Worm (Caenorhabditis elegans) whole organism, L4 larva: ENCODE results near the gene Y61A9LA.4.

Source experiments
- F10B5.3 ChIP-seq: sonication (generic microtip); optimal IDR thresholded peaks from 2 replicates; lab custom pipeline; 2016; ENCODE audit warnings: mild to moderate bottlenecking, missing genetic modification characterization, missing compliant biosample characterization
- ceh-82 ChIP-seq: sonication (generic microtip); optimal IDR thresholded peaks from 2 replicates; lab custom pipeline; 2017; ENCODE audit warnings: missing biosample characterization, missing genetic modification characterization
- daf-16 ChIP-seq, 3 experiments: sonication (generic microtip); optimal IDR thresholded peaks; 2 replicates each; lab custom pipeline; 2016 to 2017; ENCODE audit warnings: missing genetic modification characterization in 3 of 3, missing genetic modification reagents in 3 of 3, mild to moderate bottlenecking in 2 of 3, missing compliant biosample characterization in 2 of 3, missing biosample characterization in 1 of 3, moderate library complexity in 1 of 3
- egl-27 ChIP-seq: sonication (generic microtip); optimal IDR thresholded peaks from 3 replicates; lab custom pipeline; 2017; ENCODE audit warnings: missing biosample characterization, missing genetic modification reagents, missing genetic modification characterization
- lin-29 ChIP-seq: fragments of 200-800 bp; sonication (Bioruptor generic); IDR thresholded peaks from 2 replicates; pipeline ENCODE4 v1.3.6; 2022; ENCODE audit warnings: missing genetic modification reagents, missing genetic modification characterization, missing compliant biosample characterization
- lin-39 ChIP-seq: fragments of 150-350 bp; optimal IDR thresholded peaks from 2 replicates; lab custom pipeline; 2014; ENCODE audit warnings: missing biosample characterization, missing genetic modification reagents, missing genetic modification characterization
- lir-3 ChIP-seq: sonication (generic microtip); optimal IDR thresholded peaks from 2 replicates; lab custom pipeline; 2016; ENCODE audit warnings: mild to moderate bottlenecking, missing genetic modification characterization, missing compliant biosample characterization
- madf-5 ChIP-seq, 2 experiments: fragments of 200-800 bp; sonication (Bioruptor generic); IDR thresholded peaks; 2 replicates each; pipeline ENCODE4 v1.3.6; 2022; ENCODE audit warnings: missing compliant biosample characterization in 2 of 2, missing genetic modification characterization in 2 of 2
- mep-1 ChIP-seq: fragments of 150-350 bp; sonication (generic microtip); optimal IDR thresholded peaks from 3 replicates; lab custom pipeline; 2014; ENCODE audit warnings: missing biosample characterization, missing genetic modification characterization
- nhr-25 ChIP-seq: sonication (generic microtip); optimal IDR thresholded peaks from 2 replicates; lab custom pipeline; 2017; ENCODE audit warnings: missing genetic modification characterization, mild to moderate bottlenecking, missing compliant biosample characterization, antibody characterized with exemption, moderate library complexity, borderline replicate concordance; ENCODE audit not compliant: insufficient read depth
- snpc-4 ChIP-seq: fragments of 150-350 bp; optimal IDR thresholded peaks from 2 replicates; lab custom pipeline; 2014; ENCODE audit warnings: missing biosample characterization, missing genetic modification characterization
- unc-130 ChIP-seq: sonication (generic microtip); optimal IDR thresholded peaks from 2 replicates; lab custom pipeline; 2016; ENCODE audit warnings: missing genetic modification reagents, missing genetic modification characterization, missing compliant biosample characterization
- zip-11 ChIP-seq: fragments of 200-800 bp; sonication (Bioruptor generic); IDR thresholded peaks from 2 replicates; pipeline ENCODE4 v1.3.6; 2022; ENCODE audit warnings: missing genetic modification characterization, missing compliant biosample characterization

The Y61A9LA.4 gene

DNA sequence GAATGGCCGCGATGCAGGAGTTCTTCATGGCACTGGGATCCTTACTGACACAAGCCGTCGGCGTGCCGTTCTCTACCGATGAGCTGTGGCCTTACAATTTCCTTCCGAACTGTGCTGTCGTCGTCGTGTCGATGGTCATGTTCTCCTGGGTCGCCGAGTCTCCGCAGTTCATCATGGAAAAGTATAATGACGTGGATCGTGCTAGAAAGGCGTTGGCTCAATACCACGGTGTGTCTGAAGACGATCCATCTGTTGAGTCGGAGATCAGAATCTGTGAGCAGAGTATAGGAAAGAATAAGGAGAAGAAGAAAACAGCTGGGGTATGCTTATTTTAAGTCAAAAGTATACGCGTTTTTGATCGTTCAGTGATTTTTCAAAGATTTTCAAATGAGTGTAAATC lies 38.7 kb downstream of the Y61A9LA.4 start:
- TF ChIP-seq daf-16 (GFP tag; optimal IDR thresholded peaks at IDR 0.05; lab: Kevin White, UChicago) (no peak), daf-16 (tag; optimal IDR thresholded peaks at IDR 0.05; lab: Kevin White, UChicago) (no peak), nhr-25 (tag; lab: Kevin White, UChicago) (no peak), ceh-82 (no peak), unc-130 (GFP tag; lab: Kevin White, UChicago) (no peak), egl-27 (no peak), lir-3 (no peak), snpc-4 (tag; lab: Kevin White, UChicago) (no peak), lin-29 (GFP tag; lab: Robert Waterston, UW) (no peak), zip-11 (no peak), mep-1 (tag; lab: Kevin White, UChicago) (no peak), F10B5.3 (tag; lab: Kevin White, UChicago) (no peak)
- TF ChIP-seq, all 104 proteins: peak for 0

DNA sequence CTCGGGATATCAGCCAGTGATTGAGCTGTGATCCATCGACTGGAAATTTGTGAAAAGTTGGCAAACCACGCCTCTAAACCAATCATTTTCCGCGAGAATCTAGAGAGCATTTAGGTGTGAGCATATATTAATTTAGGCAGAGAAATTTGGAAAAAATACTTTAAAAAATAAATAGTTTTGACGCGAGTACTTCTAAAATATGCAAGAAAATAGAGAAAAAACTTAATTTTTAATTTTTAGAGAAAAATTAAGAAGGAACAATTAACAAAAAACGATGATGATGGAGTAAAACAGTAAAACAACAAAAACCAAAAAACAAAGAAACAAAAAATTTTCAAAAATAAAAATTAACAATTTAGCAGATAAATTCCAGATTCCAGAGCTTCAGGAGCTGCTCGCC lies 46.3 kb downstream of the Y61A9LA.4 start, which contains the start of gene txt-6:
TSS of gene txt-6 (minus strand) at position 101 of the 400 bp plus-strand sequence.
- TF ChIP-seq madf-5 (GFP tag; IDR thresholded peaks at IDR 0.05; lab: Robert Waterston, UW) (0 out of 4 replicates have a peak, but pooled peaks of 1 of the 2 experiments have one; percentile 41), lin-39 (no peak)
- TF ChIP-seq, all 104 proteins: peak for 1
